Fruit fly (Drosophila melanogaster): ENCODE measurements around the gene Cpr66D.

The Cpr66D gene

dm6 chr3L:8629701-8630343 lies 10.4 kb upstream of the Cpr66D start:
- TF ChIP-seq ttk (optimal IDR thresholded peaks at IDR 0.05): no peak
- TF ChIP-seq h (optimal IDR thresholded peaks at IDR 0.05): no peak
- no peak for TF ChIP-seq Sin3A (optimal IDR thresholded peaks at IDR 0.05)
- TF ChIP-seq insv (optimal IDR thresholded peaks at IDR 0.05): no peak
- no peak for TF ChIP-seq Myc (optimal IDR thresholded peaks at IDR 0.05)
- no peak for TF ChIP-seq psq (optimal IDR thresholded peaks at IDR 0.05)

dm6 chr3L:8633614-8634325 lies 6.5 kb upstream of the Cpr66D start, which contains the start of gene Cdc6:
TSS of gene Cdc6 (minus strand) at chr3L:8634069.
- TF ChIP-seq Myc (optimal IDR thresholded peaks at IDR 0.05) (no peak), ttk (optimal IDR thresholded peaks at IDR 0.05) (no peak), insv (optimal IDR thresholded peaks at IDR 0.05) (no peak), psq (optimal IDR thresholded peaks at IDR 0.05) (no peak), h (optimal IDR thresholded peaks at IDR 0.05) (no peak), Sin3A (optimal IDR thresholded peaks at IDR 0.05) (no peak)

DNA sequence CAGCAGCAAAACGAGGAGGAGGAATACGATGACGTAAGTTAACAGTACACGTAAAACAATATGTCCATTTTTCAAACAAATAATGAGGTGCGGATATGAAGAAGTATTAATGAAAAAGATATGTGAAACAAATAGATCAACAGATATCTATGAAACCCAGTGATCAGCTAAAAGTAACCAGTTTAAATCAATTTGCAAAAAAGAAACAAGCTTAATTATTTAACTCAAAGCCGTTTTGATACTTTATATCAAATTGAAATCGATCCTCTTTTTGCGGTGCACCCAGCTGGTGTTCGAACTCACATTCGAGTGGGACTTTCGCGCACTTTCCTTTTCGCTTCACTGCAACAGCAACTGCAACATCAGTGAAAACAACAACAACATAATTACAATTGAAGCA lies 810 bp downstream of the Cpr66D start:
- TF ChIP-seq Sin3A (optimal IDR thresholded peaks at IDR 0.05) (no peak), psq (optimal IDR thresholded peaks at IDR 0.05) (no peak), h (optimal IDR thresholded peaks at IDR 0.05) (no peak), insv (optimal IDR thresholded peaks at IDR 0.05) (no peak), ttk (optimal IDR thresholded peaks at IDR 0.05) (no peak), Myc (optimal IDR thresholded peaks at IDR 0.05) (no peak)

DNA sequence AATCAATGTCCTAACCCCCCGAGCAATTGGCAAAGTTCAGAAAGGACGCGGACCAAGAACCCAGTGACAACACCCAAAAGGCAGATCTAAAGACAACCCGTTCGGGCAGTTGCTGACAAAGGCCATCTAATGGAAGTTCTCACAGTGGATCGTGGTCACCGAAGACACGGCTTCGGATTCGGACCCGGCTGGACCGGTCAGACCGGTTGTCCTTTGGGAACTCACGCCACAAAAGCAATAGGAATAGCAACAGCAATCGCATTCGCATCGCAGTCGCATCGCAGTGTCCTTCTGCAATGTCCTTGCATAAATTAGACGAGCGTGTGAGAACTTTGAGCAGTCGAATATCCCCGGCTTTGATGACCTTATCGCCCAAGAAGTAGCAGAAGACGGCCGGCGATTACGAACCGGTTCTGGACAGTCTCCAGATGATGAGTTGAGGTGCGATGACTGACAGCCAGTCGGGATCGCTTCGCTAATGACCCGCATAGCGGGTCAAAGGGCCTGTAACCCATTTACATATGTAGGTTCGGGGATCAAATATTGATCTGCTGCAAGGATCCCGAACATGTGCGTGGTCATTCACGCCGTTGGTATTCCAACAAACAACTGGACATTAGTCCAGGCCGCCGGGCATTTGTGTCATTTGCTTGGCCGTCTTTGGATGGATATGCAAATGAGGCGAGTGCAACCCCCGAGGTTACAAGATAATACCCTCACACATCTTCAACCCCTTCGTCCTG lies 3.7 kb downstream of the Cpr66D start:
- TF ChIP-seq Myc (optimal IDR thresholded peaks at IDR 0.05): no peak
- no peak for TF ChIP-seq psq (optimal IDR thresholded peaks at IDR 0.05)
- no peak for TF ChIP-seq h (optimal IDR thresholded peaks at IDR 0.05)
- no peak for TF ChIP-seq Sin3A (optimal IDR thresholded peaks at IDR 0.05)

DNA sequence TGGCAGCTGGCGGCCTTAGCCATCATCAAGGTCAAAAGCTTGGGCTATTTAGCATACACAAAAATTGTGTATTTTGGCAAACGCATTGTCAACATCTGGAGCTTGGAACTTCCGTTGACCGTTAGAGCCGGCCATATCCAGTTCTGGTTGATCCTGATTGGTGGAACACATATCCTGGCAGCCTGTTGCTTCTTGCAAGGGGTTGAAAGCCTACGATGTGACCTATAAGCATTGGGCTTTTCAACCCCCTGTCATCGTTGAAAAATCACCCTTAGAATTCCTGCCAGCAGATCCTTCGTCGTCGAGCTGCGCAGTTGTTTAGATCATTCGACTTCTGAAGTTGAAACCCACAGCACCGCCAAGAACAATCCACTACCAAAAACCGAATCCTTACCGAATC lies 6.6 kb downstream of the Cpr66D start, which contains the start of the genes CG13305 and Pex7:
Gene CG13305, minus strand, starts transcription at position 2 of the 400 bp plus-strand sequence.
Gene Pex7, plus strand, starts transcription at position 325 of the 400 bp plus-strand sequence.
- no peak for TF ChIP-seq Myc (optimal IDR thresholded peaks at IDR 0.05)
- TF ChIP-seq h (optimal IDR thresholded peaks at IDR 0.05): no peak
- no peak for TF ChIP-seq insv (optimal IDR thresholded peaks at IDR 0.05)
- no peak for TF ChIP-seq ttk (optimal IDR thresholded peaks at IDR 0.05)
- no peak for TF ChIP-seq Sin3A (optimal IDR thresholded peaks at IDR 0.05)

dm6 chr3L:8648836-8649235 lies 8.6 kb downstream of the Cpr66D start, which contains the start of gene Arr2:
TSS of gene Arr2 (minus strand) at chr3L:8648936.
- TF ChIP-seq h (optimal IDR thresholded peaks at IDR 0.05) (no peak), insv (optimal IDR thresholded peaks at IDR 0.05) (no peak), ttk (optimal IDR thresholded peaks at IDR 0.05) (no peak), psq (optimal IDR thresholded peaks at IDR 0.05) (no peak), Myc (optimal IDR thresholded peaks at IDR 0.05) (no peak), Sin3A (optimal IDR thresholded peaks at IDR 0.05) (no peak)

- no peak for TF ChIP-seq Sin3A (optimal IDR thresholded peaks at IDR 0.05)
- no peak for TF ChIP-seq psq (optimal IDR thresholded peaks at IDR 0.05)
- TF ChIP-seq ttk (optimal IDR thresholded peaks at IDR 0.05): no peak
- TF ChIP-seq h (optimal IDR thresholded peaks at IDR 0.05): no peak
- TF ChIP-seq insv (optimal IDR thresholded peaks at IDR 0.05): no peak
- no peak for TF ChIP-seq Myc (optimal IDR thresholded peaks at IDR 0.05)
Measured at dm6 chr3L:8651876-8652571, 11.8 kb downstream of the Cpr66D start.

DNA sequence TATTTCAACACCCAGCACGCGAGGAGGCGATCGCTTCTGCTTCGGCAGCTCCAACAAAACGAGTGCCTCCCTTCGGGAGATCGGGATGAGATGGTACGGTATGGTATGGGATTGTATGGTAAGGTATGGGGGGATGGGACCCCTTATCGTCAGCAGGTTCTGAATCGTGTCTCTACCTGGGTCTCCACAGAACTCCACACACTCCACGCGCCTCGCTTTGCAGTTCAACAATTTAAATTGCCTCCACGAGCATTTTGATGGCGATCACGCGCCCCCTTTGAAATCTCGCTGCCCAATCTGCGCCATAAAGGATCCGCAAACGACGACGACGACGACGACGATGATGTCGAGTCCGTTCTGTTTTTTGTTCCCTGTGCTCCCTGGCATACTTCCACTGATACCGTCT lies 12.3 kb downstream of the Cpr66D start:
- TF ChIP-seq insv (optimal IDR thresholded peaks at IDR 0.05): no peak
- no peak for TF ChIP-seq Myc (optimal IDR thresholded peaks at IDR 0.05)
- no peak for TF ChIP-seq psq (optimal IDR thresholded peaks at IDR 0.05)
- no peak for TF ChIP-seq h (optimal IDR thresholded peaks at IDR 0.05)

- TF ChIP-seq Myc (optimal IDR thresholded peaks at IDR 0.05) (no peak), h (optimal IDR thresholded peaks at IDR 0.05) (no peak), insv (optimal IDR thresholded peaks at IDR 0.05) (no peak), psq (optimal IDR thresholded peaks at IDR 0.05) (no peak), ttk (optimal IDR thresholded peaks at IDR 0.05) (no peak), Sin3A (optimal IDR thresholded peaks at IDR 0.05) (no peak)
Measured at dm6 chr3L:8653572-8653971, 13.3 kb downstream of the Cpr66D start.

dm6 chr3L:8655217-8655896 lies 15.1 kb downstream of the Cpr66D start:
- TF ChIP-seq h (optimal IDR thresholded peaks at IDR 0.05): no peak
- no peak for TF ChIP-seq ttk (optimal IDR thresholded peaks at IDR 0.05)
- no peak for TF ChIP-seq psq (optimal IDR thresholded peaks at IDR 0.05)
- TF ChIP-seq Sin3A (optimal IDR thresholded peaks at IDR 0.05): no peak
- no peak for TF ChIP-seq insv (optimal IDR thresholded peaks at IDR 0.05)
- TF ChIP-seq Myc (optimal IDR thresholded peaks at IDR 0.05): no peak

Measured in Kc167 (cell line).